Worm (Caenorhabditis elegans) whole organism, young adult: ENCODE measurements around the gene swt-1.

Experiments used
- C17E4.6 ChIP-seq: fragments of 200-800 bp; sonication (Bioruptor generic); IDR thresholded peaks from 2 replicates; pipeline ENCODE4 v1.3.6; 2022; ENCODE audit warnings: missing genetic modification reagents, missing genetic modification characterization, missing compliant biosample characterization
- D2030.7 ChIP-seq: fragments of 200-800 bp; sonication (Bioruptor generic); IDR thresholded peaks from 2 replicates; pipeline ENCODE4 v1.3.6; 2022; ENCODE audit warnings: missing genetic modification reagents, missing genetic modification characterization, missing compliant biosample characterization
- F10E7.11 ChIP-seq: sonication (generic microtip); optimal IDR thresholded peaks from 2 replicates; lab custom pipeline; 2017; ENCODE audit warnings: mild to moderate bottlenecking, missing genetic modification characterization, moderate library complexity, missing compliant biosample characterization
- F52B5.7 ChIP-seq: sonication (generic microtip); optimal IDR thresholded peaks from 2 replicates; lab custom pipeline; 2016; ENCODE audit warnings: mild to moderate bottlenecking, missing genetic modification characterization, missing compliant biosample characterization
- K11D2.4 ChIP-seq: fragments of 200-800 bp; sonication (Bioruptor generic); IDR thresholded peaks from 2 replicates; pipeline ENCODE4 v1.3.6; 2022; ENCODE audit warnings: missing genetic modification reagents, missing genetic modification characterization, missing compliant biosample characterization
- T07F8.4 ChIP-seq: sonication (generic microtip); optimal IDR thresholded peaks from 2 replicates; lab custom pipeline; 2016; ENCODE audit warnings: mild to moderate bottlenecking, missing genetic modification characterization, moderate library complexity, missing compliant biosample characterization
- Y56A3A.18 ChIP-seq: fragments of 200-800 bp; sonication (Bioruptor generic); IDR thresholded peaks from 2 replicates; pipeline ENCODE4 v1.3.6; 2022; ENCODE audit warnings: missing genetic modification reagents, missing genetic modification characterization, missing compliant biosample characterization
- Y79H2A.3 ChIP-seq: fragments of 200-800 bp; sonication (Bioruptor generic); conservative IDR thresholded peaks from 2 replicates; pipeline ENCODE4 v1.3.6; 2022; ENCODE audit warnings: missing genetic modification reagents, missing genetic modification characterization, missing compliant biosample characterization
- Y95B8A.8 ChIP-seq: fragments of 200-800 bp; sonication (Bioruptor generic); IDR thresholded peaks from 2 replicates; pipeline ENCODE4 v1.3.6; 2022; ENCODE audit warnings: missing genetic modification reagents, missing genetic modification characterization, missing compliant biosample characterization
- atf-7 ChIP-seq: sonication (generic microtip); optimal IDR thresholded peaks from 2 replicates; lab custom pipeline; 2017; ENCODE audit warnings: mild to moderate bottlenecking, missing genetic modification characterization, missing compliant biosample characterization
- attf-3 ChIP-seq: fragments of 200-800 bp; sonication (Bioruptor generic); conservative IDR thresholded peaks from 2 replicates; pipeline ENCODE4 v1.3.6; 2022; ENCODE audit warnings: missing genetic modification reagents, missing genetic modification characterization, missing compliant biosample characterization
- ccch-3 ChIP-seq: fragments of 200-800 bp; sonication (Bioruptor generic); optimal IDR thresholded peaks from 2 replicates; lab custom pipeline; 2018; ENCODE audit warnings: mild to moderate bottlenecking, missing genetic modification characterization, missing compliant biosample characterization
- cebp-1 ChIP-seq, 2 experiments: fragments of 200-800 bp in 1 of 2; sonication (Bioruptor generic) in 1 of 2; sonication (generic microtip) in 1 of 2; IDR thresholded peaks in 1 of 2; optimal IDR thresholded peaks in 1 of 2; 2 replicates each; pipeline versions ENCODE4 v1.3.6 to Lab custom; 2017 to 2022; ENCODE audit warnings: missing compliant biosample characterization in 2 of 2, missing genetic modification characterization in 2 of 2, mild to moderate bottlenecking in 1 of 2, missing genetic modification reagents in 1 of 2, moderate library complexity in 1 of 2
- ceh-79 ChIP-seq: sonication (generic microtip); optimal IDR thresholded peaks from 2 replicates; lab custom pipeline; 2017; ENCODE audit warnings: mild to moderate bottlenecking, missing genetic modification characterization, missing compliant biosample characterization
- dpff-1 ChIP-seq: sonication (generic microtip); optimal IDR thresholded peaks from 2 replicates; lab custom pipeline; 2017; ENCODE audit warnings: mild to moderate bottlenecking, missing genetic modification characterization, missing compliant biosample characterization
- egl-18 ChIP-seq: fragments of 200-800 bp; sonication (Bioruptor generic); IDR thresholded peaks from 2 replicates; pipeline ENCODE4 v1.3.6; 2022; ENCODE audit warnings: missing genetic modification reagents, missing genetic modification characterization, missing compliant biosample characterization
- egl-44 ChIP-seq: fragments of 200-800 bp; sonication (Bioruptor generic); IDR thresholded peaks from 2 replicates; pipeline ENCODE4 v1.3.6; 2022; ENCODE audit warnings: missing genetic modification reagents, missing genetic modification characterization, missing compliant biosample characterization
- hlh-26 ChIP-seq: fragments of 200-800 bp; sonication (Bioruptor generic); conservative IDR thresholded peaks from 2 replicates; pipeline ENCODE4 v1.3.6; 2022; ENCODE audit warnings: missing genetic modification reagents, missing genetic modification characterization, missing compliant biosample characterization
- hmg-1.2 ChIP-seq: fragments of 200-800 bp; sonication (Bioruptor generic); IDR thresholded peaks from 2 replicates; pipeline ENCODE4 v1.3.6; 2022; ENCODE audit warnings: missing genetic modification reagents, missing genetic modification characterization, missing compliant biosample characterization
- lag-1 ChIP-seq: fragments of 200-800 bp; sonication (Bioruptor generic); IDR thresholded peaks from 2 replicates; pipeline ENCODE4 v1.3.6; 2022; ENCODE audit warnings: missing genetic modification reagents, missing genetic modification characterization, missing compliant biosample characterization
- let-526 ChIP-seq: fragments of 200-800 bp; sonication (Bioruptor generic); IDR thresholded peaks from 2 replicates; pipeline ENCODE4 v1.3.6; 2022; ENCODE audit warnings: missing genetic modification reagents, missing genetic modification characterization, missing compliant biosample characterization
- lin-54 ChIP-seq: fragments of 200-800 bp; sonication (Bioruptor generic); optimal IDR thresholded peaks from 2 replicates; lab custom pipeline; 2018; ENCODE audit warnings: mild to moderate bottlenecking, missing genetic modification characterization, missing compliant biosample characterization
- lsl-1 ChIP-seq: fragments of 200-800 bp; sonication (Bioruptor generic); optimal IDR thresholded peaks from 2 replicates; lab custom pipeline; 2018; ENCODE audit warnings: mild to moderate bottlenecking, missing genetic modification characterization, moderate library complexity, missing compliant biosample characterization
- lsy-27 ChIP-seq: sonication (generic microtip); optimal IDR thresholded peaks from 2 replicates; lab custom pipeline; 2017; ENCODE audit warnings: missing genetic modification characterization, mild to moderate bottlenecking, missing compliant biosample characterization, antibody characterized with exemption, missing genotype, borderline replicate concordance; ENCODE audit not compliant: insufficient read depth
- madf-3 ChIP-seq: fragments of 200-800 bp; sonication (Bioruptor generic); IDR thresholded peaks from 2 replicates; pipeline ENCODE4 v1.3.6; 2022; ENCODE audit warnings: missing genetic modification reagents, missing genetic modification characterization, missing compliant biosample characterization
- mel-28 ChIP-seq: sonication (generic microtip); optimal IDR thresholded peaks from 2 replicates; lab custom pipeline; 2016; ENCODE audit warnings: borderline replicate concordance, mild to moderate bottlenecking, missing genetic modification characterization, missing compliant biosample characterization
- mes-4 ChIP-seq: sonication (generic microtip); optimal IDR thresholded peaks from 2 replicates; lab custom pipeline; 2016; ENCODE audit warnings: missing genotype, missing genetic modification characterization, missing compliant biosample characterization
- mxl-1 ChIP-seq: sonication (generic microtip); optimal IDR thresholded peaks from 2 replicates; lab custom pipeline; 2016; ENCODE audit warnings: missing genetic modification characterization, missing compliant biosample characterization
- repo-1 ChIP-seq: sonication (generic microtip); optimal IDR thresholded peaks from 2 replicates; lab custom pipeline; 2017; ENCODE audit warnings: mild to moderate bottlenecking, missing genetic modification characterization, missing compliant biosample characterization
- rpc-1 ChIP-seq, 2 experiments: fragments of 150-350 bp in 1 of 2; sonication (generic microtip) in 1 of 2; optimal IDR thresholded peaks; 2 replicates each; lab custom pipeline; 2014 to 2018; ENCODE audit warnings: missing biosample characterization in 1 of 2, missing genetic modification characterization in 1 of 2, missing genetic modification reagents in 1 of 2, missing genotype in 1 of 2
- snpc-1.1 ChIP-seq: sonication (generic microtip); optimal IDR thresholded peaks from 2 replicates; lab custom pipeline; 2017; ENCODE audit warnings: missing genetic modification characterization, mild to moderate bottlenecking, missing compliant biosample characterization, antibody characterized with exemption, moderate library complexity, missing genotype, missing genetic modification reagents; ENCODE audit not compliant: insufficient read depth
- snpc-3.4 ChIP-seq: sonication (generic microtip); optimal IDR thresholded peaks from 2 replicates; lab custom pipeline; 2017; ENCODE audit warnings: missing genetic modification characterization, mild to moderate bottlenecking, missing compliant biosample characterization, antibody characterized with exemption, moderate library complexity, missing genotype, missing genetic modification reagents
- somi-1 ChIP-seq: fragments of 200-800 bp; sonication (Bioruptor generic); optimal IDR thresholded peaks from 2 replicates; lab custom pipeline; 2018; ENCODE audit warnings: mild to moderate bottlenecking, missing genetic modification characterization, missing compliant biosample characterization
- tbx-9 ChIP-seq: sonication (generic microtip); optimal IDR thresholded peaks from 2 replicates; lab custom pipeline; 2016; ENCODE audit warnings: borderline replicate concordance, missing genetic modification characterization, inconsistent platforms, missing compliant biosample characterization
- tlf-1 ChIP-seq: fragments of 200-800 bp; sonication (Bioruptor generic); optimal IDR thresholded peaks from 2 replicates; lab custom pipeline; 2018; ENCODE audit warnings: mild to moderate bottlenecking, missing genetic modification characterization, missing compliant biosample characterization
- unc-130 ChIP-seq: sonication (generic microtip); optimal IDR thresholded peaks from 2 replicates; lab custom pipeline; 2016; ENCODE audit warnings: missing genetic modification reagents, missing genetic modification characterization, missing compliant biosample characterization

Gene swt-1

ce11 chrIV:299190-299589, 8.1 kb upstream of the swt-1 start:
- TF ChIP-seq D2030.7 (GFP tag; lab: Robert Waterston, UW) (no peak), let-526 (GFP tag; lab: Robert Waterston, UW) (no peak), egl-18 (GFP tag; lab: Robert Waterston, UW) (no peak), atf-7 (tag; lab: Kevin White, UChicago) (no peak), ceh-79 (tag; lab: Kevin White, UChicago) (no peak), unc-130 (GFP tag; lab: Kevin White, UChicago) (no peak), mel-28 (no peak), F52B5.7 (tag; lab: Kevin White, UChicago) (no peak), snpc-3.4 (tag; lab: Kevin White, UChicago) (no peak), lin-54 (GFP tag; lab: Kevin White, UChicago) (no peak), tbx-9 (tag; lab: Kevin White, UChicago) (no peak), T07F8.4 (tag; lab: Kevin White, UChicago) (no peak), mes-4 (tag; lab: Kevin White, UChicago) (no peak), repo-1 (tag; lab: Kevin White, UChicago) (no peak), lsy-27 (tag; lab: Kevin White, UChicago) (no peak), lag-1 (GFP tag; lab: Robert Waterston, UW) (no peak), ccch-3 (no peak), madf-3 (GFP tag; lab: Robert Waterston, UW) (no peak)

ce11 chrIV:300307-300706, 7.0 kb upstream of the swt-1 start:
- TF ChIP-seq tlf-1 (GFP tag; lab: Kevin White, UChicago) (no peak), rpc-1 (optimal IDR thresholded peaks at IDR 0.05; lab: Kevin White, UChicago) (no peak), rpc-1 (tag; optimal IDR thresholded peaks at IDR 0.05; lab: Kevin White, UChicago) (no peak), hmg-1.2 (no peak), lsl-1 (no peak), mes-4 (tag; lab: Kevin White, UChicago) (no peak), madf-3 (GFP tag; lab: Robert Waterston, UW) (no peak), Y56A3A.18 (GFP tag; lab: Robert Waterston, UW) (no peak)

DNA sequence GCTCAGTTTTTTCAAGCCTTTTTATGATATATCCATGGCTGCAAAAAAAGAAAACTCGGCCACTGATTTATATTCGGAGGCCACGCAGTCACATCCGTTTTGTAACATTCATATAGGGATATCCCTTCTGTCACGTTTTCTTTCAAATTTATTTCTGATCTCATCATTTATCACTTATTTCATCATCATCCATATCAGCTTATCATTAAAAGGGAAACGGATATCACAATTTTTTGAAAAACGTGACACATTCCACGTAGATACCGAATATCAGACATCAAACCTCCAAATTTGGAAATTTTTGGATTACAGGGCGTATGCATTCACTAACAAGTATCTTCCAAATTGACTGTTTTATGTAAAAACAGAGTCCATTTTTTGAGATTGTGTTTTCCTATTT, 4.6 kb upstream of the swt-1 start:
- TF ChIP-seq cebp-1 (GFP tag; IDR thresholded peaks at IDR 0.05; lab: Robert Waterston, UW): no peak
- peak; percentile 55 for TF ChIP-seq cebp-1 (tag; optimal IDR thresholded peaks at IDR 0.05; lab: Kevin White, UChicago)
- TF ChIP-seq dpff-1: no peak

- TF ChIP-seq Y95B8A.8 (GFP tag; lab: Robert Waterston, UW): no peak
These were observed 4.0 kb upstream of the swt-1 start for ce11 chrIV:303264-303663.

- TF ChIP-seq let-526 (GFP tag; lab: Robert Waterston, UW): no peak
- no peak for TF ChIP-seq attf-3 (GFP tag; lab: Robert Waterston, UW)
- no peak for TF ChIP-seq K11D2.4 (GFP tag; lab: Robert Waterston, UW)
- no peak for TF ChIP-seq egl-44
- no peak for TF ChIP-seq C17E4.6 (GFP tag; lab: Robert Waterston, UW)
- TF ChIP-seq hlh-26 (GFP tag; lab: Robert Waterston, UW): no peak
- no peak for TF ChIP-seq rpc-1 (optimal IDR thresholded peaks at IDR 0.05; lab: Kevin White, UChicago)
- TF ChIP-seq rpc-1 (tag; optimal IDR thresholded peaks at IDR 0.05; lab: Kevin White, UChicago): no peak
- TF ChIP-seq mxl-1 (tag; lab: Kevin White, UChicago): no peak
- no peak for TF ChIP-seq lsy-27 (tag; lab: Kevin White, UChicago)
- TF ChIP-seq F10E7.11 (tag; lab: Kevin White, UChicago): no peak
- no peak for TF ChIP-seq snpc-1.1 (tag; lab: Kevin White, UChicago)
- no peak for TF ChIP-seq D2030.7 (GFP tag; lab: Robert Waterston, UW)
- TF ChIP-seq Y79H2A.3: no peak
- no peak for TF ChIP-seq somi-1
These were observed 2.2 kb upstream of the swt-1 start for ce11 chrIV:305101-305500.
